Fruit fly (Drosophila melanogaster) Kc167 (cell line): Measurements from ENCODE around the gene Pvf2.

Experiments used
- h ChIP-seq: fragments of >200 bp; optimal IDR thresholded peaks from 3 replicates; lab custom pipeline; 2018; ENCODE audit warnings: missing external identifiers
- psq ChIP-seq: fragments of >200 bp; optimal IDR thresholded peaks from 2 replicates; lab custom pipeline; 2017; ENCODE audit warnings: missing external identifiers

dm6 chr2L:7106289-7106961 is 22.0 kb upstream of the Pvf2 start:
- TF ChIP-seq psq (lab: Kevin White, UChicago), result no peak
- TF ChIP-seq h, result no peak
